Comparison of ENCODE assay signal across 1 fruit fly cellular context in genomic region chr2L:7135069-7135468, dm6.
TF ChIP-seq lines count a peak whose summit lies in the region.

No protein-coding gene starts in this region.

TF ChIP-seq in whole organism, embryonic, 481 proteins besides CTCF, POLR2A, EP300 and RAD21 (continued from another document and continues in another):
- TF ChIP-seq run (tag; optimal IDR thresholded peaks at IDR 0.05; lab: Kevin White, UChicago) (peak; percentile 25), CG6813 (GFP tag; optimal IDR thresholded peaks at IDR 0.05; lab: Kevin White, UChicago) (peak; percentile 26), Sry-β (GFP tag; optimal IDR thresholded peaks at IDR 0.05; lab: Kevin White, UChicago) (no peak), CG5953 (GFP tag; IDR thresholded peaks at IDR 0.05; lab: Robert Waterston, UW) (peak; percentile 76; the same call in 1 of the 2 replicates), salm (tag; optimal IDR thresholded peaks at IDR 0.05; lab: Kevin White, UChicago) (peak; percentile 42), CG6654 (GFP tag; optimal IDR thresholded peaks at IDR 0.05; lab: Kevin White, UChicago) (peak; percentile 35), Usf (GFP tag; optimal IDR thresholded peaks at IDR 0.05; lab: Kevin White, UChicago) (peak; percentile 6), Hsf (GFP tag; optimal IDR thresholded peaks at IDR 0.05; lab: Kevin White, UChicago) (peak; percentile 74), Dref (GFP tag; IDR thresholded peaks at IDR 0.05; lab: Robert Waterston, UW) (no peak), CG10979 (tag; optimal IDR thresholded peaks at IDR 0.05; lab: Kevin White, UChicago) (peak; percentile 84), amos (GFP tag; IDR thresholded peaks at IDR 0.05; lab: Robert Waterston, UW; ENCODE audit: partially characterized antibody) (no peak), HmgZ (tag; optimal IDR thresholded peaks at IDR 0.05; lab: Kevin White, UChicago) (peak; percentile 11), CG34422 (GFP tag; IDR thresholded peaks at IDR 0.05; lab: Robert Waterston, UW) (peak; percentile 59; the same call in 2 of the 3 replicates), sima (GFP tag; optimal IDR thresholded peaks at IDR 0.05; lab: Kevin White, UChicago) (peak; percentile 38), CG14050 (GFP tag; IDR thresholded peaks at IDR 0.05; lab: Robert Waterston, UW) (peak; percentile 72), CG32772 (GFP tag; IDR thresholded peaks at IDR 0.05; lab: Robert Waterston, UW) (peak; percentile 79), Kr (GFP tag; optimal IDR thresholded peaks at IDR 0.05; lab: Kevin White, UChicago) (no peak), wek (GFP tag; optimal IDR thresholded peaks at IDR 0.05; lab: Kevin White, UChicago) (peak; percentile 22), slou (GFP tag; optimal IDR thresholded peaks at IDR 0.05; lab: Kevin White, UChicago) (peak; percentile 44), CG6175 (GFP tag; IDR thresholded peaks at IDR 0.05; lab: Robert Waterston, UW) (0 out of 3 replicates have a peak, but pooled peaks have one; percentile 35), usp (GFP tag; optimal IDR thresholded peaks at IDR 0.05; lab: Kevin White, UChicago) (no peak), CG3995 (GFP tag; optimal IDR thresholded peaks at IDR 0.05; lab: Kevin White, UChicago) (no peak), Hr51 (GFP tag; optimal IDR thresholded peaks at IDR 0.05; lab: Kevin White, UChicago) (peak; percentile 36 to 74), CG11398 (GFP tag; optimal IDR thresholded peaks at IDR 0.05; lab: Kevin White, UChicago) (peak; percentile 48), CG43689 (GFP tag; IDR thresholded peaks at IDR 0.05; lab: Robert Waterston, UW) (peak; percentile 58; the same call in 1 of the 2 replicates), Abd-B (GFP tag; optimal IDR thresholded peaks at IDR 0.05; lab: Kevin White, UChicago) (peak; percentile 73), CG7987 (GFP tag; optimal IDR thresholded peaks at IDR 0.05; lab: Kevin White, UChicago) (no peak), Bdp1 (GFP tag; optimal IDR thresholded peaks at IDR 0.05; lab: Kevin White, UChicago) (peak; percentile 65), org-1 (GFP tag; optimal IDR thresholded peaks at IDR 0.05; lab: Kevin White, UChicago) (peak; percentile 58), hb (GFP tag; IDR thresholded peaks at IDR 0.05; lab: Robert Waterston, UW; ENCODE audit: partially characterized antibody) (no peak), CG31224 (GFP tag; IDR thresholded peaks at IDR 0.05; lab: Robert Waterston, UW) (peak; percentile 21; the same call in 1 of the 2 replicates), NC2α (GFP tag; optimal IDR thresholded peaks at IDR 0.05; lab: Kevin White, UChicago) (peak; percentile 45), Dip2 (GFP tag; IDR thresholded peaks at IDR 0.05; lab: Robert Waterston, UW) (no peak), CG14710 (tag; optimal IDR thresholded peaks at IDR 0.05; lab: Kevin White, UChicago) (peak; percentile 58), CG11456 (GFP tag; IDR thresholded peaks at IDR 0.05; lab: Robert Waterston, UW) (peak; percentile 71; the same call in 1 of the 3 replicates), CG1647 (GFP tag; optimal IDR thresholded peaks at IDR 0.05; lab: Kevin White, UChicago) (no peak), pfk (GFP tag; optimal IDR thresholded peaks at IDR 0.05; lab: Kevin White, UChicago) (no peak), z (GFP tag; IDR thresholded peaks at IDR 0.05; lab: Robert Waterston, UW) (no peak), CG4424 (GFP tag; optimal IDR thresholded peaks at IDR 0.05; lab: Kevin White, UChicago) (peak; percentile 67), CG10321 (GFP tag; IDR thresholded peaks at IDR 0.05; lab: Robert Waterston, UW) (peak; percentile 47; the same call in 1 of the 2 replicates), CG9437 (GFP tag; optimal IDR thresholded peaks at IDR 0.05; lab: Kevin White, UChicago) (peak; percentile 56), ind (GFP tag; optimal IDR thresholded peaks at IDR 0.05; lab: Kevin White, UChicago) (peak; percentile 58), CoRest (tag; optimal IDR thresholded peaks at IDR 0.05; lab: Kevin White, UChicago) (peak; percentile 73), CG12391 (tag; optimal IDR thresholded peaks at IDR 0.05; lab: Kevin White, UChicago) (peak; percentile 82), C15 (GFP tag; IDR thresholded peaks at IDR 0.05; lab: Robert Waterston, UW) (no peak; the same call in 2 of the 3 replicates), ERR (GFP tag; optimal IDR thresholded peaks at IDR 0.05; lab: Kevin White, UChicago) (no peak), sisA (GFP tag; IDR thresholded peaks at IDR 0.05; lab: Robert Waterston, UW) (peak; percentile 81), CG11247 (GFP tag; IDR thresholded peaks at IDR 0.05; lab: Robert Waterston, UW) (peak; percentile 61), eve (GFP tag; optimal IDR thresholded peaks at IDR 0.05; lab: Kevin White, UChicago) (peak in 1 of 2 experiments; percentile 48), CG12299 (tag; optimal IDR thresholded peaks at IDR 0.05; lab: Kevin White, UChicago) (peak; percentile 13), twi (tag; optimal IDR thresholded peaks at IDR 0.05; lab: Kevin White, UChicago) (peak; percentile 26), B-H1 (GFP tag; IDR thresholded peaks at IDR 0.05; lab: Robert Waterston, UW) (peak; percentile 39; the same call in 1 of the 3 replicates), CG5245 (GFP tag; optimal IDR thresholded peaks at IDR 0.05; lab: Kevin White, UChicago) (peak; percentile 69), CG10462 (GFP tag; optimal IDR thresholded peaks at IDR 0.05; lab: Kevin White, UChicago) (peak; percentile 61), CG18262 (tag; optimal IDR thresholded peaks at IDR 0.05; lab: Kevin White, UChicago) (peak; percentile 71), Neu2 (GFP tag; optimal IDR thresholded peaks at IDR 0.05; lab: Kevin White, UChicago; ENCODE audit: borderline replicate concordance) (no peak), shn (GFP tag; optimal IDR thresholded peaks at IDR 0.05; lab: Kevin White, UChicago) (peak; percentile 72), gfzf (GFP tag; optimal IDR thresholded peaks at IDR 0.05; lab: Kevin White, UChicago) (no peak), esg (GFP tag; conservative IDR thresholded peaks at IDR 0.05; lab: Robert Waterston, UW) (peak; percentile 75), Hand (GFP tag; optimal IDR thresholded peaks at IDR 0.05; lab: Kevin White, UChicago) (no peak), pita (GFP tag; optimal IDR thresholded peaks at IDR 0.05; lab: Kevin White, UChicago) (no peak), disco-r (GFP tag; optimal IDR thresholded peaks at IDR 0.05; lab: Kevin White, UChicago) (peak; percentile 55), ci (GFP tag; IDR thresholded peaks at IDR 0.05; lab: Robert Waterston, UW) (peak; percentile 91), CG3281 (GFP tag; optimal IDR thresholded peaks at IDR 0.05; lab: Kevin White, UChicago) (peak; percentile 26), dan (GFP tag; IDR thresholded peaks at IDR 0.05; lab: Robert Waterston, UW) (peak; percentile 51; the same call in 1 of the 2 replicates), MESR4 (GFP tag; optimal IDR thresholded peaks at IDR 0.05; lab: Kevin White, UChicago) (no peak), CG42726 (GFP tag; IDR thresholded peaks at IDR 0.05; lab: Robert Waterston, UW; ENCODE audit: partially characterized antibody) (no peak), hkb (optimal IDR thresholded peaks at IDR 0.05; lab: Kevin White, UChicago) (no peak), hkb (GFP tag; IDR thresholded peaks at IDR 0.05; lab: Robert Waterston, UW) (peak; percentile 75), Aef1 (GFP tag; IDR thresholded peaks at IDR 0.05; lab: Robert Waterston, UW) (peak; percentile 55; the same call in 2 of the 3 replicates), CG11723 (GFP tag; optimal IDR thresholded peaks at IDR 0.05; lab: Kevin White, UChicago) (peak; percentile 55), kni (GFP tag; optimal IDR thresholded peaks at IDR 0.05; lab: Kevin White, UChicago) (no peak), Rx (GFP tag; IDR thresholded peaks at IDR 0.05; lab: Robert Waterston, UW) (peak; percentile 61), MTF-1 (GFP tag; optimal IDR thresholded peaks at IDR 0.05; lab: Kevin White, UChicago; ENCODE audit: borderline replicate concordance) (peak; percentile 31), CG1792 (GFP tag; optimal IDR thresholded peaks at IDR 0.05; lab: Kevin White, UChicago) (peak; percentile 41), gce (GFP tag; IDR thresholded peaks at IDR 0.05; lab: Robert Waterston, UW) (peak; percentile 36; the same call in 1 of the 3 replicates), CG1603 (tag; optimal IDR thresholded peaks at IDR 0.05; lab: Kevin White, UChicago) (peak; percentile 67), Tbp (GFP tag; optimal IDR thresholded peaks at IDR 0.05; lab: Kevin White, UChicago) (no peak), tup (GFP tag; optimal IDR thresholded peaks at IDR 0.05; lab: Kevin White, UChicago) (peak; percentile 1), Rfx (GFP tag; IDR thresholded peaks at IDR 0.05; lab: Robert Waterston, UW) (peak; percentile 53; the same call in 1 of the 2 replicates), grn (GFP tag; optimal IDR thresholded peaks at IDR 0.05; lab: Kevin White, UChicago) (no peak), CG3847 (GFP tag; IDR thresholded peaks at IDR 0.05; lab: Robert Waterston, UW) (peak; percentile 44), CG18476 (GFP tag; optimal IDR thresholded peaks at IDR 0.05; lab: Kevin White, UChicago) (no peak), CG11093 (GFP tag; IDR thresholded peaks at IDR 0.05; lab: Robert Waterston, UW) (peak; percentile 66; the same call in 2 of the 3 replicates), HmgD (GFP tag; optimal IDR thresholded peaks at IDR 0.05; lab: Kevin White, UChicago) (no peak), CG8281 (tag; optimal IDR thresholded peaks at IDR 0.05; lab: Kevin White, UChicago) (peak; percentile 11), gcm2 (GFP tag; optimal IDR thresholded peaks at IDR 0.05; lab: Kevin White, UChicago) (peak; percentile 47), Awh (GFP tag; IDR thresholded peaks at IDR 0.05; lab: Robert Waterston, UW) (peak; percentile 57; the same call in 1 of the 2 replicates), CG1602 (GFP tag; optimal IDR thresholded peaks at IDR 0.05; lab: Kevin White, UChicago) (peak; percentile 70), scrt (GFP tag; optimal IDR thresholded peaks at IDR 0.05; lab: Kevin White, UChicago) (no peak), Camta (GFP tag; optimal IDR thresholded peaks at IDR 0.05; lab: Kevin White, UChicago) (peak; percentile 78), Nf-YB (GFP tag; optimal IDR thresholded peaks at IDR 0.05; lab: Kevin White, UChicago) (peak; percentile 22), CG18619 (GFP tag; optimal IDR thresholded peaks at IDR 0.05; lab: Kevin White, UChicago) (peak; percentile 52), Dfd (GFP tag; optimal IDR thresholded peaks at IDR 0.05; lab: Kevin White, UChicago) (no peak), btn (GFP tag; optimal IDR thresholded peaks at IDR 0.05; lab: Kevin White, UChicago) (peak; percentile 63), HHEX (GFP tag; optimal IDR thresholded peaks at IDR 0.05; lab: Kevin White, UChicago) (peak; percentile 41), bcd (GFP tag; optimal IDR thresholded peaks at IDR 0.05; lab: Kevin White, UChicago) (peak; percentile 59), CG2199 (GFP tag; IDR thresholded peaks at IDR 0.05; lab: Robert Waterston, UW) (peak; percentile 72; the same call in 1 of the 3 replicates), luna (GFP tag; optimal IDR thresholded peaks at IDR 0.05; lab: Kevin White, UChicago) (no peak), Ets97D (GFP tag; optimal IDR thresholded peaks at IDR 0.05; lab: Kevin White, UChicago) (peak; percentile 24), NFAT (GFP tag; IDR thresholded peaks at IDR 0.05; lab: Robert Waterston, UW) (no peak), E2f2 (GFP tag; IDR thresholded peaks at IDR 0.05; lab: Robert Waterston, UW) (peak; percentile 36; the same call in 1 of the 2 replicates), danr (GFP tag; IDR thresholded peaks at IDR 0.05; lab: Robert Waterston, UW) (0 out of 2 replicates have a peak, but pooled peaks have one; percentile 52), CG13894 (tag; optimal IDR thresholded peaks at IDR 0.05; lab: Kevin White, UChicago) (no peak), tin (GFP tag; optimal IDR thresholded peaks at IDR 0.05; lab: Kevin White, UChicago) (peak; percentile 85), CG13624 (GFP tag; optimal IDR thresholded peaks at IDR 0.05; lab: Kevin White, UChicago) (peak; percentile 21), NfI (GFP tag; optimal IDR thresholded peaks at IDR 0.05; lab: Kevin White, UChicago) (peak; percentile 47), Chrac-16 (GFP tag; optimal IDR thresholded peaks at IDR 0.05; lab: Kevin White, UChicago) (peak; percentile 79), Opbp (GFP tag; IDR thresholded peaks at IDR 0.05; lab: Robert Waterston, UW; ENCODE audit: partially characterized antibody) (no peak), ATbp (GFP tag; optimal IDR thresholded peaks at IDR 0.05; lab: Kevin White, UChicago) (peak; percentile 83), Ada2b (GFP tag; IDR thresholded peaks at IDR 0.05; lab: Robert Waterston, UW) (peak; percentile 78), emc (GFP tag; optimal IDR thresholded peaks at IDR 0.05; lab: Kevin White, UChicago) (no peak), ftz-f1 (GFP tag; optimal IDR thresholded peaks at IDR 0.05; lab: Kevin White, UChicago) (no peak), jing (GFP tag; optimal IDR thresholded peaks at IDR 0.05; lab: Kevin White, UChicago) (peak; percentile 55), Fer3 (tag; optimal IDR thresholded peaks at IDR 0.05; lab: Kevin White, UChicago) (peak; percentile 37), Lhr (GFP tag; optimal IDR thresholded peaks at IDR 0.05; lab: Kevin White, UChicago) (peak; percentile 50), CG14965 (GFP tag; optimal IDR thresholded peaks at IDR 0.05; lab: Kevin White, UChicago; ENCODE audit: borderline replicate concordance) (no peak), row (GFP tag; IDR thresholded peaks at IDR 0.05; lab: Robert Waterston, UW) (peak; percentile 80), CG1832 (GFP tag; optimal IDR thresholded peaks at IDR 0.05; lab: Kevin White, UChicago) (no peak), cato (GFP tag; optimal IDR thresholded peaks at IDR 0.05; lab: Kevin White, UChicago; ENCODE audit: borderline replicate concordance) (peak; percentile 43), CG13424 (tag; optimal IDR thresholded peaks at IDR 0.05; lab: Kevin White, UChicago) (peak; percentile 80), Drgx (GFP tag; IDR thresholded peaks at IDR 0.05; lab: Robert Waterston, UW) (peak; percentile 77), CG18764 (GFP tag; optimal IDR thresholded peaks at IDR 0.05; lab: Kevin White, UChicago) (peak; percentile 38), Asciz (GFP tag; optimal IDR thresholded peaks at IDR 0.05; lab: Kevin White, UChicago) (peak; percentile 63), CG33213 (GFP tag; optimal IDR thresholded peaks at IDR 0.05; lab: Kevin White, UChicago) (no peak), insv (GFP tag; optimal IDR thresholded peaks at IDR 0.05; lab: Kevin White, UChicago) (no peak), BEAF-32 (GFP tag; optimal IDR thresholded peaks at IDR 0.05; lab: Kevin White, UChicago) (no peak), kay (GFP tag; optimal IDR thresholded peaks at IDR 0.05; lab: Kevin White, UChicago) (peak; percentile 67), odd (GFP tag; optimal IDR thresholded peaks at IDR 0.05; lab: Kevin White, UChicago) (peak; percentile 51)
